In the genomic region with DNA sequence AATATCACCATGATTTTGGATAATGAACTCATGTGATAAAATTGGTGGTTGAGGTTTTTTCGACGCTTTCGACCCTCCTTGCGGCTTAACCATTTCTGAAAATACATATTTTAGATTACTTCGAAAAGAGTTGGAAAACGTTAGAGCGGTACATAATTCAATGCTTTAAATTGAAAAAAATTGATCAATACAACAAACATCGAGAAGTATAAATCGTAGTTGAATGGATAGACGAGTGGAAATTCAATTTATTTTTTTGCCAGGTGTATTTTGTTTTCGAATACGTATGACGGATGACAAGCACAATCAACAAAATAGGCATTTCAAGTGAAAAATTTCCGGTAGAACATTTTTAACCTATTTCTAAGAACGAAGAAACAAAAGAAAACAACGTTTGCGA, we compare ENCODE assay signal across 2 worm cellular contexts.
TF ChIP-seq lines count a peak whose summit lies in the region.

A gene (minus strand): TSS at position 101 of the 400 bp plus-strand sequence.

TF ChIP-seq in whole organism, L1 larva, 84 proteins besides CTCF, POLR2A, EP300 and RAD21:
- TF ChIP-seq fkh-8 (tag; optimal IDR thresholded peaks at IDR 0.05; lab: Kevin White, UChicago) (peak; percentile 37), nhr-84 (tag; optimal IDR thresholded peaks at IDR 0.05; lab: Kevin White, UChicago) (no peak)

TF ChIP-seq in whole organism, L2 larva, 48 proteins besides CTCF, POLR2A, EP300 and RAD21:
- no peak for TF ChIP-seq elt-1 (tag; optimal IDR thresholded peaks at IDR 0.05; lab: Kevin White, UChicago)
- TF ChIP-seq lsy-2 (tag; optimal IDR thresholded peaks at IDR 0.05; lab: Kevin White, UChicago), result no peak
- TF ChIP-seq crh-2 (tag; optimal IDR thresholded peaks at IDR 0.05; lab: Kevin White, UChicago), result peak; percentile 46
- no peak for TF ChIP-seq nhr-11 (tag; optimal IDR thresholded peaks at IDR 0.05; lab: Kevin White, UChicago)
- no peak for TF ChIP-seq nhr-6 (tag; optimal IDR thresholded peaks at IDR 0.05; lab: Kevin White, UChicago)
- TF ChIP-seq ceh-82 (tag; optimal IDR thresholded peaks at IDR 0.05; lab: Kevin White, UChicago), result no peak
TF ChIP-seq in whole organism, L2 larva: peak in this region for 1.
